Fruit fly (Drosophila melanogaster): ENCODE data around the gene CG32006.

The CG32006 gene

DNA sequence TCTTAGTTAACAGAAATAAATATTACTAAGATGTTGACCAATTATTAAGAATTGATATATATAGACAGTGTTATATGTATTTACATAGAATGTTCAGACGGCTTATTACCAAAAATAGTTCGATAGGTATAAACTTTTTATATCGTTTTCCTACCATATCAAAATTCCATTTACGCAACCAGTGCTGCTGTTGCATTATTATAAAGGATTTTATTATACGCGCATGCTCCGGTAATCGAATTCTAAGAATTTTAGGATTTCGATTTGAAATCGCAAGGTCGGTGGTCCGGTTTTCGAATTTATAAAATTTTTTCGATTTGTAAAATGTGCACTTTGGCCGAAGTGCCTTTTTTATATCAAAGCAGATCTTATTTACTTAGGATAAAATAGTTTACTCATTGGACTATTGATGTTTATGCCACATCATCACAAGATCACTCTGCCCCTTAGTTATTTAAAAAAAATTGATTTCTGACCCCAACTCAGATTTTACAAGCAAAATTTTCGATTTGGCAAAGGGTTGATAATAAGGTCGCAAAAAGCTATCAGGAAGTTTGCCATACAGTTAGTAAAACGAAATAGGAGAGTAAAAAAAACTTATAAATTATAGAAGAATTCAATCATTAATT is 20.8 kb upstream of the CG32006 start, which contains the start of gene Ank (continued):
- TF ChIP-seq hkb (optimal IDR thresholded peaks at IDR 0.05) (no peak), hkb (GFP tag; IDR thresholded peaks at IDR 0.05) (0 out of 2 replicates have a peak, but pooled peaks have one; percentile 10), Dfd (GFP tag; optimal IDR thresholded peaks at IDR 0.05) (peak in 1 of 2 experiments; percentile 35), CG12659 (GFP tag; optimal IDR thresholded peaks at IDR 0.05) (peak; percentile 11), CG16815 (GFP tag; optimal IDR thresholded peaks at IDR 0.05) (no peak), CG16813 (GFP tag; IDR thresholded peaks at IDR 0.05; ENCODE audit: partially characterized antibody) (peak; percentile 26; the same call in 1 of the 3 replicates), Ets97D (GFP tag; optimal IDR thresholded peaks at IDR 0.05) (peak; percentile 16), fru (optimal IDR thresholded peaks at IDR 0.05) (no peak), CG11723 (GFP tag; optimal IDR thresholded peaks at IDR 0.05) (peak; percentile 95), Pdp1 (GFP tag; optimal IDR thresholded peaks at IDR 0.05) (peak in 1 of 2 experiments; percentile 73), ssp (GFP tag; IDR thresholded peaks at IDR 0.05) (peak; percentile 99), dimm (GFP tag; IDR thresholded peaks at IDR 0.05) (no peak), Sry-δ (GFP tag; optimal IDR thresholded peaks at IDR 0.05) (peak; percentile 41), scrt (GFP tag; optimal IDR thresholded peaks at IDR 0.05) (no peak), zen (tag; optimal IDR thresholded peaks at IDR 0.05) (peak; percentile 27), CG2199 (GFP tag; IDR thresholded peaks at IDR 0.05) (0 out of 3 replicates have a peak, but pooled peaks have one; percentile 16)

DNA sequence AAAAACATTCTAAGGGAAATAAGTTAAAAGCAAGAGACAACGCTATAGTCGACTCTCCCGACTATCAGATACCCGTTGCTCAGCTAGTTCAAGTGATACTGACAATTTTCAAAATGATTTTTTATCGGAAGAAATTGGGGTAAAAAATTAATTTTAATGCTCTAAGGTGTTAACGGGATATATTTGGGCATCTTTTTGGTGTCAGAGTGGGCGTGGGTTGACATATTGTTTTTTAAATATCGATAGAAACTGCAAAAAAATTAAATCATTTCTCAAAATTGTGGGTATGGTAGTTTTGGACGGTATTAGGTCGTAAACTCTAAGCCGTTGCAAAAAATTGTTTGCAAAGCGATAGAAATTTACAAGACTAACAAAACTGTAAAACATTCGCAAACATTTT is 20.0 kb upstream of the CG32006 start:
- no peak for TF ChIP-seq Dp (GFP tag; optimal IDR thresholded peaks at IDR 0.05)
- 0 out of 2 replicates have a peak, but pooled peaks have one; percentile 33 for TF ChIP-seq nerfin-2 (GFP tag; IDR thresholded peaks at IDR 0.05; ENCODE audit: partially characterized antibody)
- no peak for TF ChIP-seq Rfx (GFP tag; IDR thresholded peaks at IDR 0.05)
- peak; percentile 73 for TF ChIP-seq CG17802 (tag; optimal IDR thresholded peaks at IDR 0.05)
- TF ChIP-seq Atf3 (GFP tag; optimal IDR thresholded peaks at IDR 0.05) = no peak
- peak; percentile 25; the same call in 1 of the 3 replicates for TF ChIP-seq row (GFP tag; IDR thresholded peaks at IDR 0.05)
- no peak for TF ChIP-seq CG2712 (tag; optimal IDR thresholded peaks at IDR 0.05)
- no peak for TF ChIP-seq Taf1 (GFP tag; IDR thresholded peaks at IDR 0.05)
- no peak for TF ChIP-seq Mad (GFP tag; optimal IDR thresholded peaks at IDR 0.05)
- TF ChIP-seq HHEX (GFP tag; optimal IDR thresholded peaks at IDR 0.05) = no peak
- TF ChIP-seq ara (GFP tag; IDR thresholded peaks at IDR 0.05) = no peak
- TF ChIP-seq Bdp1 (GFP tag; optimal IDR thresholded peaks at IDR 0.05) = no peak
- TF ChIP-seq prd (optimal IDR thresholded peaks at IDR 0.05) = no peak
- no peak for TF ChIP-seq prd (GFP tag; IDR thresholded peaks at IDR 0.05)
- peak; percentile 74 for TF ChIP-seq CG1603 (tag; optimal IDR thresholded peaks at IDR 0.05)
- TF ChIP-seq D19B (GFP tag; optimal IDR thresholded peaks at IDR 0.05) = peak; percentile 2
- TF ChIP-seq ssp (GFP tag; IDR thresholded peaks at IDR 0.05) = peak; percentile 87
- TF ChIP-seq pan (optimal IDR thresholded peaks at IDR 0.05) = no peak
- TF ChIP-seq pan (GFP tag; optimal IDR thresholded peaks at IDR 0.05 in 1 of 2, IDR thresholded peaks at IDR 0.05 in 1 of 2) = no peak
- TF ChIP-seq danr (GFP tag; IDR thresholded peaks at IDR 0.05) = no peak
- peak; percentile 37 for TF ChIP-seq phol (tag; optimal IDR thresholded peaks at IDR 0.05)
- TF ChIP-seq Myb (GFP tag; optimal IDR thresholded peaks at IDR 0.05) = no peak
- TF ChIP-seq CG14965 (GFP tag; optimal IDR thresholded peaks at IDR 0.05; ENCODE audit: borderline replicate concordance) = no peak
- no peak for TF ChIP-seq chif (GFP tag; optimal IDR thresholded peaks at IDR 0.05)
- TF ChIP-seq scrt (GFP tag; optimal IDR thresholded peaks at IDR 0.05) = no peak
- no peak for TF ChIP-seq sd (tag; optimal IDR thresholded peaks at IDR 0.05)
- TF ChIP-seq CG7745 (tag; optimal IDR thresholded peaks at IDR 0.05) = no peak
- no peak for TF ChIP-seq CG1832 (GFP tag; optimal IDR thresholded peaks at IDR 0.05)
- no peak for TF ChIP-seq B-H1 (GFP tag; IDR thresholded peaks at IDR 0.05)
- no peak for TF ChIP-seq so (GFP tag; IDR thresholded peaks at IDR 0.05)
- no peak for TF ChIP-seq CG12744 (GFP tag; optimal IDR thresholded peaks at IDR 0.05)
- no peak for TF ChIP-seq CG7963 (GFP tag; IDR thresholded peaks at IDR 0.05; ENCODE audit: partially characterized antibody)
- no peak for TF ChIP-seq mirr (GFP tag; optimal IDR thresholded peaks at IDR 0.05)
- peak; percentile 84 for TF ChIP-seq CG30020 (tag; optimal IDR thresholded peaks at IDR 0.05)
- no peak for TF ChIP-seq Lhr (GFP tag; optimal IDR thresholded peaks at IDR 0.05)
- TF ChIP-seq ken (GFP tag; IDR thresholded peaks at IDR 0.05) = no peak

Data from whole organism, embryonic.